Fruit fly (Drosophila melanogaster) whole organism, wandering third instar larva: ENCODE data around the gene Ced-12.

Experiments
- CG32264 ChIP-seq: fragments of 200-800 bp; sonication (Bioruptor generic); optimal IDR thresholded peaks from 2 replicates; lab custom pipeline; 2016; ENCODE audit warnings: missing biosample characterization, missing genetic modification characterization
- Dif ChIP-seq: fragments of 200-275, 200-300 bp; sonication (Bioruptor generic); optimal IDR thresholded peaks from 2 replicates; lab custom pipeline; 2018; ENCODE audit warnings: missing biosample characterization, missing genetic modification characterization; ENCODE audit not compliant: partially characterized antibody
- Myc ChIP-seq: fragments of >200 bp; optimal IDR thresholded peaks from 2 replicates; lab custom pipeline; 2017
- OdsH ChIP-seq: fragments of 200-800 bp; sonication (Bioruptor generic); optimal IDR thresholded peaks from 2 replicates; lab custom pipeline; 2016; ENCODE audit warnings: missing biosample characterization, mild to moderate bottlenecking, missing genetic modification characterization
- br ChIP-seq: fragments of 200-800 bp; sonication (Bioruptor generic); optimal IDR thresholded peaks from 2 replicates; lab custom pipeline; 2016; ENCODE audit warnings: missing biosample characterization, missing genetic modification characterization
- dl ChIP-seq, 2 experiments: fragments of 175-275, 200-275 bp in 1 of 2; fragments of 200-275 bp in 1 of 2; sonication (Bioruptor generic); optimal IDR thresholded peaks; lab custom pipeline; 2018; ENCODE audit warnings: mild to moderate bottlenecking in 2 of 2, missing biosample characterization in 2 of 2, missing genetic modification characterization in 2 of 2, moderate library complexity in 2 of 2; ENCODE audit not compliant: partially characterized antibody in 2 of 2, insufficient read depth in 1 of 2
- foxo ChIP-seq, 2 experiments: fragments of 200-800 bp; sonication (Bioruptor generic); optimal IDR thresholded peaks; 2 replicates in 1 of 2; 3 replicates in 1 of 2; lab custom pipeline; 2016 to 2017; ENCODE audit warnings: missing biosample characterization in 2 of 2, missing genetic modification characterization in 2 of 2
- h ChIP-seq: fragments of 200-800 bp; sonication (Bioruptor generic); optimal IDR thresholded peaks from 3 replicates; lab custom pipeline; 2016; ENCODE audit warnings: missing biosample characterization, mild to moderate bottlenecking, missing genetic modification characterization
- psq ChIP-seq: fragments of 200-800 bp; sonication (Bioruptor generic); optimal IDR thresholded peaks from 3 replicates; lab custom pipeline; 2017; ENCODE audit warnings: missing biosample characterization, mild to moderate bottlenecking, missing genetic modification characterization, moderate library complexity
- usp ChIP-seq: fragments of >200 bp; optimal IDR thresholded peaks from 2 replicates; lab custom pipeline; 2017; ENCODE audit warnings: missing biosample characterization, missing genetic modification characterization

DNA sequence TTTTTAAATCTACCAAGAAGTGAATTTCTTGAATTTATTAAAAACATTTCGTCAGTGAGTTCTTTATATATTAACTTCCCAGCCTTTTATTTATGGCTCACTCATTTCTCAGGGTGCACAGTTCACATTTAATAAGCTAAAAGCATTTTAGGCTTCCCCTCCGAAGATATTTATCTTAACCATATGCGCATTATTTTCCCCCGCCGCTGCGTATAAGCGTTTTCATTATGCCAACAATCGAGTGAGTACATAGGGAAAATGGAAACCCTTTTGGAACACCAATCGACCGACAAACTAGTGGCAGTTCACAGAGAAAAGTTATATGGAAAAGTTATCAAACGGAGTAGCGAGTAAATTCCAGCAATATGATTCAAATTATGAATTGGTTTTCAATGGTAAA is 40.1 kb downstream of the Ced-12 start, which contains the start of gene Gr33a:
- TF ChIP-seq usp (no peak), psq (GFP tag; lab: Kevin White, UChicago) (no peak), Dif (GFP tag; lab: Kevin White, UChicago) (no peak), CG32264 (no peak), Myc (no peak), br (no peak), OdsH (GFP tag; lab: Kevin White, UChicago) (no peak), h (GFP tag; lab: Kevin White, UChicago) (no peak), dl (GFP tag; optimal IDR thresholded peaks at IDR 0.05; lab: Kevin White, UChicago; ENCODE audit: insufficient read depth in 1 of 2, partially characterized antibody in 2 of 2) (no peak), foxo (GFP tag; optimal IDR thresholded peaks at IDR 0.05; lab: Kevin White, UChicago) (no peak)
